Worm (Caenorhabditis elegans) whole organism, L4 larva: ENCODE data around the gene srd-68.
"Not testable (repeated sequence)": the region's sequence is repeated elsewhere in the genome, so short reads cannot be mapped to it uniquely, and the experiment has no call there.

ENCODE experiments used
- F10B5.3 ChIP-seq: sonication (generic microtip); optimal IDR thresholded peaks from 2 replicates; lab custom pipeline; 2016; ENCODE audit warnings: mild to moderate bottlenecking, missing genetic modification characterization, missing compliant biosample characterization
- F44E2.7 ChIP-seq: fragments of 200-800 bp; sonication (Bioruptor generic); IDR thresholded peaks from 2 replicates; pipeline ENCODE4 v2.1.2; 2022; ENCODE audit warnings: missing genetic modification characterization, missing compliant biosample characterization
- R02D3.7 ChIP-seq: fragments of 150-350 bp; sonication (generic microtip); optimal IDR thresholded peaks from 3 replicates; lab custom pipeline; 2014; ENCODE audit warnings: missing biosample characterization, missing genetic modification characterization
- T20F7.1 ChIP-seq: fragments of 200-800 bp; sonication (Bioruptor generic); optimal IDR thresholded peaks from 2 replicates; lab custom pipeline; 2018; ENCODE audit warnings: mild to moderate bottlenecking, missing genetic modification characterization, missing compliant biosample characterization
- Y75B8A.6 ChIP-seq: fragments of 200-800 bp; sonication (Bioruptor generic); IDR thresholded peaks from 2 replicates; pipeline ENCODE4 v1.3.6; 2022; ENCODE audit warnings: missing genetic modification reagents, missing genetic modification characterization, missing compliant biosample characterization
- aly-2 ChIP-seq: sonication (generic microtip); optimal IDR thresholded peaks from 2 replicates; lab custom pipeline; 2018; ENCODE audit warnings: missing biosample characterization, missing genetic modification characterization
- arid-1 ChIP-seq: fragments of 200-800 bp; sonication (Bioruptor generic); conservative IDR thresholded peaks from 2 replicates; pipeline ENCODE4 v1.3.6; 2022; ENCODE audit warnings: missing genetic modification reagents, missing genetic modification characterization, missing compliant biosample characterization
- attf-4 ChIP-seq: sonication (generic microtip); optimal IDR thresholded peaks from 3 replicates; lab custom pipeline; 2017; ENCODE audit warnings: missing biosample characterization, missing genetic modification characterization
- cey-2 ChIP-seq: sonication (generic microtip); optimal IDR thresholded peaks from 3 replicates; lab custom pipeline; 2017; ENCODE audit warnings: missing genetic modification characterization, mild to moderate bottlenecking, missing compliant biosample characterization, antibody characterized with exemption, borderline replicate concordance; ENCODE audit not compliant: insufficient read depth
- dmd-8 ChIP-seq: fragments of 200-800 bp; sonication (Bioruptor generic); IDR thresholded peaks from 2 replicates; pipeline ENCODE4 v1.3.6; 2022; ENCODE audit warnings: missing genetic modification characterization, missing compliant biosample characterization
- dmd-9 ChIP-seq: fragments of 200-800 bp; sonication (Bioruptor generic); IDR thresholded peaks from 2 replicates; pipeline ENCODE4 v1.3.6; 2022; ENCODE audit warnings: missing genetic modification reagents, missing genetic modification characterization, missing compliant biosample characterization
- egl-43 ChIP-seq: fragments of 200-800 bp; sonication (Bioruptor generic); IDR thresholded peaks from 2 replicates; pipeline ENCODE4 v1.3.6; 2022; ENCODE audit warnings: missing genetic modification reagents, missing genetic modification characterization, missing compliant biosample characterization
- fos-1 ChIP-seq: fragments of 150-350 bp; optimal IDR thresholded peaks from 2 replicates; lab custom pipeline; 2014; ENCODE audit warnings: missing biosample characterization, missing genetic modification characterization
- hif-1 ChIP-seq, 2 experiments: sonication (generic microtip); optimal IDR thresholded peaks; 2 replicates each; lab custom pipeline; 2016 to 2017; ENCODE audit warnings: missing compliant biosample characterization in 2 of 2, missing genetic modification characterization in 2 of 2, missing genetic modification reagents in 2 of 2, missing genotype in 2 of 2, mild to moderate bottlenecking in 1 of 2
- hlh-11 ChIP-seq: fragments of 200-800 bp; sonication (Bioruptor generic); optimal IDR thresholded peaks from 2 replicates; lab custom pipeline; 2018; ENCODE audit warnings: mild to moderate bottlenecking, missing genetic modification characterization, missing compliant biosample characterization
- hlh-30 ChIP-seq: sonication (generic microtip); optimal IDR thresholded peaks from 2 replicates; lab custom pipeline; 2017; ENCODE audit warnings: antibody characterized with exemption, mild to moderate bottlenecking, missing genetic modification characterization, missing compliant biosample characterization; ENCODE audit not compliant: insufficient read depth
- lin-15B ChIP-seq: fragments of 150-350 bp; sonication (generic microtip); optimal IDR thresholded peaks from 3 replicates; lab custom pipeline; 2014; ENCODE audit warnings: missing biosample characterization, missing genetic modification characterization
- lin-29 ChIP-seq: fragments of 200-800 bp; sonication (Bioruptor generic); IDR thresholded peaks from 2 replicates; pipeline ENCODE4 v1.3.6; 2022; ENCODE audit warnings: missing genetic modification reagents, missing genetic modification characterization, missing compliant biosample characterization
- lin-38 ChIP-seq: fragments of 200-800 bp; sonication (Bioruptor generic); IDR thresholded peaks from 2 replicates; pipeline ENCODE4 v1.3.6; 2022; ENCODE audit warnings: missing genetic modification reagents, missing genetic modification characterization, missing compliant biosample characterization
- lir-3 ChIP-seq: sonication (generic microtip); optimal IDR thresholded peaks from 2 replicates; lab custom pipeline; 2016; ENCODE audit warnings: mild to moderate bottlenecking, missing genetic modification characterization, missing compliant biosample characterization
- lsy-2 ChIP-seq, 2 experiments: fragments of 150-350 bp in 1 of 2; sonication (generic microtip) in 1 of 2; optimal IDR thresholded peaks; 2 replicates each; lab custom pipeline; 2014 to 2017; ENCODE audit warnings: missing biosample characterization in 2 of 2, missing genetic modification characterization in 2 of 2
- madf-9 ChIP-seq: fragments of 200-800 bp; sonication (Bioruptor generic); conservative IDR thresholded peaks from 2 replicates; pipeline ENCODE4 v1.3.6; 2022; ENCODE audit warnings: missing genetic modification reagents, missing genetic modification characterization, missing compliant biosample characterization
- mep-1 ChIP-seq: fragments of 150-350 bp; sonication (generic microtip); optimal IDR thresholded peaks from 3 replicates; lab custom pipeline; 2014; ENCODE audit warnings: missing biosample characterization, missing genetic modification characterization
- mxl-2 ChIP-seq: fragments of 200-800 bp; sonication (Bioruptor generic); conservative IDR thresholded peaks from 2 replicates; pipeline ENCODE4 v1.3.6; 2022; ENCODE audit warnings: missing genetic modification reagents, missing genetic modification characterization, missing compliant biosample characterization
- nhr-102 ChIP-seq: sonication (generic microtip); optimal IDR thresholded peaks from 2 replicates; lab custom pipeline; 2016; ENCODE audit warnings: mild to moderate bottlenecking, missing genetic modification characterization, moderate library complexity, missing compliant biosample characterization
- nhr-76 ChIP-seq: fragments of 150-350 bp; optimal IDR thresholded peaks from 2 replicates; lab custom pipeline; 2014; ENCODE audit warnings: missing biosample characterization, missing genetic modification characterization
- nhr-77 ChIP-seq: fragments of 150-350 bp; optimal IDR thresholded peaks from 2 replicates; lab custom pipeline; 2014; ENCODE audit warnings: missing biosample characterization, missing genetic modification characterization
- saeg-2 ChIP-seq: fragments of 200-800 bp; sonication (Bioruptor generic); IDR thresholded peaks from 2 replicates; pipeline ENCODE4 v1.3.6; 2022; ENCODE audit warnings: missing genetic modification reagents, missing genetic modification characterization, missing compliant biosample characterization
- spr-1 ChIP-seq: sonication (generic microtip); optimal IDR thresholded peaks from 2 replicates; lab custom pipeline; 2016; ENCODE audit warnings: mild to moderate bottlenecking, missing genetic modification characterization, missing compliant biosample characterization
- spr-3 ChIP-seq: fragments of 200-800 bp; sonication (Bioruptor generic); optimal IDR thresholded peaks from 2 replicates; lab custom pipeline; 2018; ENCODE audit warnings: mild to moderate bottlenecking, missing genetic modification characterization, missing compliant biosample characterization
- unc-39 ChIP-seq: sonication (generic microtip); optimal IDR thresholded peaks from 2 replicates; lab custom pipeline; 2017; ENCODE audit warnings: missing biosample characterization, missing genetic modification characterization
- unc-62 ChIP-seq, 3 experiments: fragments of 150-350 bp in 1 of 3; sonication (generic microtip); optimal IDR thresholded peaks in 2 of 3; peaks in 1 of 3; 1 replicate in 1 of 3; 2 replicates in 2 of 3; lab custom pipeline; 2014 to 2017; ENCODE audit warnings: missing biosample characterization in 3 of 3, missing genetic modification characterization in 3 of 3, missing genetic modification reagents in 3 of 3, missing genotype in 1 of 3
- zfp-3 ChIP-seq: fragments of 200-800 bp; sonication (Bioruptor generic); conservative IDR thresholded peaks from 2 replicates; pipeline ENCODE4 v1.3.6; 2022; ENCODE audit warnings: missing genetic modification reagents, missing genetic modification characterization, missing compliant biosample characterization
- zip-11 ChIP-seq: fragments of 200-800 bp; sonication (Bioruptor generic); IDR thresholded peaks from 2 replicates; pipeline ENCODE4 v1.3.6; 2022; ENCODE audit warnings: missing genetic modification characterization, missing compliant biosample characterization

The srd-68 gene

DNA sequence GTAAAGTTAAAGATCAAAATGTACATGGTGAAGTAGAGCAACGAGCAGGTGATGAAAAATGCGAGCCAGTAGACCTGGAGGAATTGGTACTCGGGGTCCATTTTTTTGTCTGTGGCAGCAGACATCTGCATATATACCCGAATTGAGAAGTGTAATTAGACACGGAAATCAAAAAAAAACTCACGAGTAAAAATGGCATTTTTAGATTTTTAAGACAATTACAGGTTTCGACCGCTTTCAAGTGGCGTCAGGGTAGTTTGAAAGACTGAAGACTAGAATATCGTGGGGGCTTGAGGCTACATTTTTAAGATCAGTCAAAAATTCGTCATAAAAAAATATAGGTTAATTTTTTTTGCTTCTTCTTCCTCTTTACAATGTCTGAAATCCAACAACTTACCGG, at the start of gene srd-68:
TSS of gene srd-68 (minus strand) at position 101 of the 400 bp plus-strand sequence.
- no peak for TF ChIP-seq nhr-102 (tag; lab: Kevin White, UChicago)
- no peak for TF ChIP-seq saeg-2 (GFP tag; lab: Robert Waterston, UW)
- no peak for TF ChIP-seq attf-4
- TF ChIP-seq nhr-77 (tag; lab: Kevin White, UChicago), result no peak
- TF ChIP-seq F44E2.7, result no peak
- TF ChIP-seq madf-9, result no peak
- TF ChIP-seq unc-62 (GFP tag; optimal IDR thresholded peaks at IDR 0.05 in 1 of 2; lab: Kevin White, UChicago), result no peak
- TF ChIP-seq unc-62 (tag; optimal IDR thresholded peaks at IDR 0.05; lab: Kevin White, UChicago), result no peak
- no peak for TF ChIP-seq lir-3 (tag; lab: Kevin White, UChicago)
- TF ChIP-seq dmd-9, result no peak
- TF ChIP-seq nhr-76 (tag; lab: Kevin White, UChicago), result no peak
- TF ChIP-seq arid-1 (GFP tag; lab: Robert Waterston, UW), result no peak

DNA sequence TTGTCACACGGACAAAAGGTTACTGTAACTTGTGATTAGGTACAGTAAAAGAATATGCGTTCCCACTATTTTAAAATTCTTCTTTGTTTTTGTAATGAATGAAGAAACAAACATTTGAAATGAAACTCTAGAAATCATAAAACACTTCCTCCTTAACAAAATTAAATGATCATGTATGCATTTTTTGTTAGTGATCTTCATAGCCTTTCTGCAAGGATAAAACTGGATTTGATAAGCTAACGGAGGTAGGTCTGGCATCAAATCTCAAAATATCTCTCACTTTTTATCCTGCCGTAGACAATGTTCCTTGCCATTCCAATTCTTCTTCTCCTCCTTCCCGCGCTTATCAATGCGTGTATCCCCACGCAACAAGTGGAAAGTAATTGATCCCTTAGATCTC, 48.9 kb upstream of the srd-68 start, which contains the start of gene clec-238:
TSS of gene clec-238 (plus strand) at position 301 of the 400 bp plus-strand sequence.
- no peak for TF ChIP-seq saeg-2 (GFP tag; lab: Robert Waterston, UW)
- TF ChIP-seq Y75B8A.6 (GFP tag; lab: Robert Waterston, UW), result no peak
- TF ChIP-seq hlh-30, result no peak
- TF ChIP-seq spr-1 (tag; lab: Kevin White, UChicago), result no peak
- no peak for TF ChIP-seq egl-43
- no peak for TF ChIP-seq lin-15B (tag; lab: Kevin White, UChicago)
- TF ChIP-seq zfp-3, result no peak
- no peak for TF ChIP-seq attf-4
- TF ChIP-seq F10B5.3, result no peak
- TF ChIP-seq R02D3.7 (tag; lab: Kevin White, UChicago), result no peak
- TF ChIP-seq mep-1, result no peak
- TF ChIP-seq unc-39 (tag; lab: Kevin White, UChicago), result no peak
- TF ChIP-seq dmd-8 (GFP tag; lab: Robert Waterston, UW), result no peak
- TF ChIP-seq, all 104 proteins: peak for 0

DNA sequence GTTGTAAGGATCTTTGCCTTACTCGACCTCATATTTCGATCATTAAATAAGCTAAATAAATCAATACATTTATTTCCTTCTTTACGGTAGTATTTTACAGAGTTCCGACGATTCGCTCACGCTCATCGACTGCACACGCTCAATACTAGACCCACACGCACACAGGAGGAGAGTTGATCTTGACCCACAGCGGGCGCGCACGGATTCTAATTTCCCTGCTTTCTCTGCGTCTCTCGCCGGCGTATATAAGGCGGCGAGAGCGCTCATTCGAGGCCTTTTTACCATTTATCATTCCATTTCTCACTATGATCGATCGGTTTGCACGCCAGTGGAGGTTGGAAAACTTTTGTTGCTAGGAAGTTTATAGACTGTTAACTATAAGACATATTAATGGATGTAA, 47.4 kb upstream of the srd-68 start:
- TF ChIP-seq mxl-2 (GFP tag; lab: Robert Waterston, UW) (no peak), cey-2 (tag; lab: Kevin White, UChicago) (no peak), hlh-30 (no peak), lsy-2 (tag; optimal IDR thresholded peaks at IDR 0.05; lab: Kevin White, UChicago) (no peak), lin-29 (GFP tag; lab: Robert Waterston, UW) (no peak), lin-38 (GFP tag; lab: Robert Waterston, UW) (no peak), arid-1 (GFP tag; lab: Robert Waterston, UW) (no peak), fos-1 (tag; lab: Kevin White, UChicago) (no peak), unc-39 (tag; lab: Kevin White, UChicago) (no peak), dmd-9 (no peak), hif-1 (tag; optimal IDR thresholded peaks at IDR 0.05; lab: Kevin White, UChicago) (no peak), T20F7.1 (GFP tag; lab: Kevin White, UChicago) (no peak)

DNA sequence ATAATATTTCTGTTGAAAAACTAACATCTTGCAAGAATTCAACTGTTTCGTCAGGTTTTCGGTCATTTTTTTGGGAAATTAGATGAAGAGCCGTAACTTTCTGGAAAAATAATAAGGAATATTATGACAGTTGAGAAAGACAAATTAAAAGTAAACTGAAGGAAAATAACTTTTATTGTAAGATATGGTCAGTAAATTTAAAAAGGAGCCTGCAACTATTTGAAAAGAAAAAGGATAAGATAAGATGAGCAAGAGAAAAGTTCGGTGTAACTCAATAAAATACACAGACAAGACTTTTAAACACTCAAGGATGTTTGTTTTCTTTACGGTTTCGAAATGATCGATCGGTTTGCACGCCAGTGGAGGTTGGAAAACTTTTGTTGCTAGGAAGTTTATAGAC, 47.0 kb upstream of the srd-68 start, which contains the start of gene fbxa-111:
TSS of gene fbxa-111 (minus strand) at position 101 of the 400 bp plus-strand sequence.
- not testable (repeated sequence) for TF ChIP-seq zip-11 (GFP tag; lab: Robert Waterston, UW); mxl-2 (GFP tag; lab: Robert Waterston, UW); hlh-11 (tag; lab: Kevin White, UChicago)

DNA sequence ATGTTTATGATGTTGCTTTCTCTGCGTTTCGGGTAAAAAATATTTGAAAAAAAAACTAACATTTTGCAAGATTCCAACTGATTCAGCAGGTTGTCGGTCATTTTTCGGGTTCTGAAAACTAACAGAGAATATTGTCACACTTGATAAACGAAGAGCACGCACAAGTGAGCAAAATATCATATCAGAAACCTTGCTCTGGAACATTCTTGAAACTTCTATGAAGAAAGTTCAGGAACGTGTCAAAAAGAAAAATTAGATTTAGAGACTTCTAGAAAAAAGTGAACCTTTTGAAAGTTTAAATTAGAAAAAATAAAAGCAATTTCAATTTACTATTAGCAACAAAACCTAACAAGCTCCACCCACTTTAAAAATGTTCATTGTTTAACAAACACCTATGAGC, 45.4 kb upstream of the srd-68 start, which contains the start of gene fbxa-112:
TSS of gene fbxa-112 (minus strand) at position 101 of the 400 bp plus-strand sequence.
- TF ChIP-seq aly-2 (tag; lab: Kevin White, UChicago); spr-3; arid-1 (GFP tag; lab: Robert Waterston, UW): not testable (repeated sequence)
